Fruit fly (Drosophila melanogaster): ENCODE measurements around the gene Rpn9.

Rpn9 gene

dm6 chr3R:23686924-23687323 is 46.3 kb downstream of the Rpn9 start:
- TF ChIP-seq h (optimal IDR thresholded peaks at IDR 0.05): no peak
- TF ChIP-seq Myc (optimal IDR thresholded peaks at IDR 0.05): no peak
- no peak for TF ChIP-seq ttk (optimal IDR thresholded peaks at IDR 0.05)
- TF ChIP-seq Sin3A (optimal IDR thresholded peaks at IDR 0.05): no peak
- no peak for TF ChIP-seq psq (optimal IDR thresholded peaks at IDR 0.05)
- no peak for TF ChIP-seq insv (optimal IDR thresholded peaks at IDR 0.05)

- TF ChIP-seq Sin3A (optimal IDR thresholded peaks at IDR 0.05) (no peak), Myc (optimal IDR thresholded peaks at IDR 0.05) (no peak), ttk (optimal IDR thresholded peaks at IDR 0.05) (no peak), h (optimal IDR thresholded peaks at IDR 0.05) (no peak), insv (optimal IDR thresholded peaks at IDR 0.05) (no peak)
Measured at dm6 chr3R:23685955-23686354, 47.3 kb downstream of the Rpn9 start, which contains the start of gene SPE. Gene SPE (plus strand): TSS chr3R:23686255.

DNA sequence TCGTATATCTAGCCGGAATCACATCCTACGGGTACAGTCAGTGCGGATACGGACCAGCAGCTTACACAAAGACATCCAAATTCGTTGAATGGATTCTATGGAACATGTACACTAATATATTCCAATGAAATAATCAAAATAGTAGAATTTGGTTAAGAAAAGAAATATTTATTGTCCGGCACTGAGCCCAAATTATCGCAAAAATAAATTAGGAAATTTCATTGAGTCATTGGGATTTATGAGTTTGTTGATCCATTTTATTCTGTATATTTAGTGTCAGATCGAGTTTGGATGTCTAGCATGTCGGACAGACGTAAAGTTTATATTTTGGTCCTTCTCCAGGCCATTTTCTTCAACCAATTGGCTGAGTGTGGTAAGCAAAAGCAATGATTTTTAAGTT is 49.5 kb downstream of the Rpn9 start, which contains the start of gene CG18754:
Gene CG18754 (plus strand): TSS at position 301 of the 400 bp plus-strand sequence.
- TF ChIP-seq ttk (optimal IDR thresholded peaks at IDR 0.05): no peak
- TF ChIP-seq psq (optimal IDR thresholded peaks at IDR 0.05): no peak
- no peak for TF ChIP-seq Sin3A (optimal IDR thresholded peaks at IDR 0.05)
- no peak for TF ChIP-seq Myc (optimal IDR thresholded peaks at IDR 0.05)
- TF ChIP-seq h (optimal IDR thresholded peaks at IDR 0.05): no peak
- no peak for TF ChIP-seq insv (optimal IDR thresholded peaks at IDR 0.05)

- no peak for TF ChIP-seq insv (optimal IDR thresholded peaks at IDR 0.05)
- no peak for TF ChIP-seq Sin3A (optimal IDR thresholded peaks at IDR 0.05)
- no peak for TF ChIP-seq psq (optimal IDR thresholded peaks at IDR 0.05)
- TF ChIP-seq ttk (optimal IDR thresholded peaks at IDR 0.05): no peak
- no peak for TF ChIP-seq Myc (optimal IDR thresholded peaks at IDR 0.05)
Measured at dm6 chr3R:23682203-23682602, 51.1 kb downstream of the Rpn9 start, which contains the start of gene CG16710. Gene CG16710 (plus strand): TSS chr3R:23682503.

Measured in Kc167 (cell line).